Fruit fly (Drosophila melanogaster): ENCODE data around the gene CG46462.

- TF ChIP-seq kay (GFP tag; ENCODE audit: borderline replicate concordance) (peak; percentile 79), pad (GFP tag; optimal IDR thresholded peaks at IDR 0.05) (peak; percentile 57), cic (GFP tag; optimal IDR thresholded peaks at IDR 0.05) (peak; percentile 46), cnc (optimal IDR thresholded peaks at IDR 0.05) (no peak), CG7045 (GFP tag; optimal IDR thresholded peaks at IDR 0.05) (no peak), Mnt (GFP tag; optimal IDR thresholded peaks at IDR 0.05) (no peak), CG12768 (GFP tag; optimal IDR thresholded peaks at IDR 0.05) (peak; percentile 66), CG33017 (tag; optimal IDR thresholded peaks at IDR 0.05) (peak; percentile 36), Hr96 (GFP tag; optimal IDR thresholded peaks at IDR 0.05) (peak; percentile 38), tj (GFP tag; optimal IDR thresholded peaks at IDR 0.05) (peak; percentile 45), CG11617 (GFP tag; optimal IDR thresholded peaks at IDR 0.05) (peak; percentile 71), toe (GFP tag; optimal IDR thresholded peaks at IDR 0.05) (no peak)
Measured at dm6 chr3L:19896892-19897684, 34.4 kb upstream of the CG46462 start.
